Fruit fly (Drosophila melanogaster): Measurements from ENCODE around the gene ninaA.

DNA sequence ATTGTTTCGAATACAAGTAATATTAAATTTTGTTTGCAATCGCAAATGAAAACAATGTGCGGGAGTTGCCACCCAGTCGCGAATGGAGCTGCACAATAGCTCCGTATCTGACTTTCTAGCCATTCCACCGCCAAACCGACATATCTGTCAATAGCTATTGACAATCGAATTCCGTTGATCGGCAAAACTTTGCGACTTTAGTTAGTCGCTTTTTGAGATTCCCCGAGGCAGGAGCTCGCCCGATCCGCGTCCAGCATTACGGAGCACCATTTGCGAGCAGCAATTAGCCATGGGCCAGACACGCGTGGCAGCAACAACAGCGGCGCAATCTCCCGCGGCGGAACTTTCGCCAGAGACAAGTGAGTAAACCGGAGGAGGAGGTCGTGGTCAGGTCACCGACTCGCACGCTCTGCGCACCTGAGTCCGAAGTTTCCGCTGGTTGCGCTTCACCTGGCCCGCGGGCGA, 24.4 kb upstream of the ninaA start, which contains the start of the genes CG4291 and kraken:
- TF ChIP-seq CG10348 (GFP tag; IDR thresholded peaks at IDR 0.05) (no peak), CG34367 (tag; optimal IDR thresholded peaks at IDR 0.05) (no peak)

Data from whole organism, pupa.